Fruit fly (Drosophila melanogaster) whole organism, embryonic: Measurements from ENCODE around the gene Ythdc1.
A peak's percentile ranks its signal among the peaks of the same experiment; 100 is the strongest.

ENCODE experiments used
- ATbp ChIP-seq: fragments of 200-800 bp; sonication (Bioruptor generic); optimal IDR thresholded peaks from 2 replicates; lab custom pipeline; 2017; ENCODE audit warnings: missing biosample characterization, mild to moderate bottlenecking, missing genetic modification characterization, missing genetic modification reagents
- Abd-B ChIP-seq: fragments of 200-800 bp; sonication (Bioruptor generic); optimal IDR thresholded peaks from 2 replicates; lab custom pipeline; 2018; ENCODE audit warnings: missing biosample characterization, mild to moderate bottlenecking, missing genetic modification characterization, moderate library complexity
- Ada2b ChIP-seq: fragments of 200-800 bp; sonication (Bioruptor generic); IDR thresholded peaks from 2 replicates; pipeline ENCODE4 v1.3.6; 2022; ENCODE audit warnings: missing biosample characterization, missing genetic modification characterization
- CG10462 ChIP-seq: fragments of 200-800 bp; sonication (Bioruptor generic); optimal IDR thresholded peaks from 2 replicates; lab custom pipeline; 2016; ENCODE audit warnings: missing biosample characterization, missing genetic modification characterization
- CG11247 ChIP-seq: fragments of 200-800 bp; sonication (Bioruptor generic); IDR thresholded peaks from 2 replicates; pipeline ENCODE4 v1.3.6; 2022; ENCODE audit warnings: missing biosample characterization, missing genetic modification characterization
- CG11398 ChIP-seq: fragments of 200-800 bp; sonication (Bioruptor generic); optimal IDR thresholded peaks from 2 replicates; lab custom pipeline; 2016; ENCODE audit warnings: missing biosample characterization, missing genetic modification characterization
- CG11504 ChIP-seq: fragments of 200-800 bp; sonication (Bioruptor generic); optimal IDR thresholded peaks from 3 replicates; lab custom pipeline; 2019; ENCODE audit warnings: missing biosample characterization, mild to moderate bottlenecking, missing genetic modification characterization, moderate library complexity
- CG12219 ChIP-seq: fragments of 200-800 bp; sonication (Bioruptor generic); optimal IDR thresholded peaks from 3 replicates; lab custom pipeline; 2018; ENCODE audit warnings: missing biosample characterization, mild to moderate bottlenecking, missing genetic modification characterization
- CG1233 ChIP-seq: fragments of 200-800 bp; sonication (Bioruptor generic); optimal IDR thresholded peaks from 4 replicates; lab custom pipeline; 2018; ENCODE audit warnings: missing biosample characterization, mild to moderate bottlenecking, missing genetic modification characterization
- CG14667 ChIP-seq: fragments of 200-800 bp; sonication (Bioruptor generic); IDR thresholded peaks from 2 replicates; pipeline ENCODE4 v1.3.6; 2022; ENCODE audit warnings: missing biosample characterization, missing genetic modification characterization
- CG1603 ChIP-seq: fragments of 200-800 bp; sonication (Bioruptor generic); optimal IDR thresholded peaks from 2 replicates; lab custom pipeline; 2019; ENCODE audit warnings: missing biosample characterization, mild to moderate bottlenecking, missing genetic modification characterization, moderate library complexity
- CG17361 ChIP-seq: fragments of 200-800 bp; sonication (Bioruptor generic); IDR thresholded peaks from 3 replicates; pipeline ENCODE4 v1.3.6; 2022; ENCODE audit warnings: missing biosample characterization, missing genetic modification characterization
- CG17829 ChIP-seq: fragments of 200-800 bp; optimal IDR thresholded peaks from 2 replicates; lab custom pipeline; 2019; ENCODE audit warnings: missing biosample characterization, mild to moderate bottlenecking, missing genetic modification characterization, moderate library complexity
- CG2129 ChIP-seq: fragments of 200-800 bp; sonication (Bioruptor generic); IDR thresholded peaks from 2 replicates; pipeline ENCODE4 v1.3.6; 2022; ENCODE audit warnings: missing biosample characterization, missing genetic modification characterization; ENCODE audit not compliant: partially characterized antibody
- CG30403 ChIP-seq: fragments of 200-800 bp; sonication (Bioruptor generic); optimal IDR thresholded peaks from 3 replicates; lab custom pipeline; 2016; ENCODE audit warnings: missing biosample characterization, missing genetic modification characterization
- CG32532 ChIP-seq: fragments of 200-800 bp; sonication (Bioruptor generic); IDR thresholded peaks from 2 replicates; pipeline ENCODE4 v1.3.6; 2022; ENCODE audit warnings: missing biosample characterization, missing genetic modification characterization
- CG3407 ChIP-seq: fragments of 200-800 bp; sonication (Bioruptor generic); optimal IDR thresholded peaks from 2 replicates; lab custom pipeline; 2018; ENCODE audit warnings: missing biosample characterization, mild to moderate bottlenecking, missing genetic modification characterization
- CG4820 ChIP-seq: fragments of 200-800 bp; sonication (Bioruptor generic); optimal IDR thresholded peaks from 3 replicates; lab custom pipeline; 2016; ENCODE audit warnings: missing biosample characterization, missing genetic modification characterization
- CG5953 ChIP-seq: fragments of 200-800 bp; sonication (Bioruptor generic); IDR thresholded peaks from 2 replicates; pipeline ENCODE4 v1.3.6; 2022; ENCODE audit warnings: missing biosample characterization, missing genetic modification characterization
- CG6683 ChIP-seq: fragments of 200-800 bp; sonication (Bioruptor generic); optimal IDR thresholded peaks from 2 replicates; lab custom pipeline; 2017; ENCODE audit warnings: missing biosample characterization, mild to moderate bottlenecking, missing genetic modification characterization, missing genetic modification reagents
- CG7271 ChIP-seq: fragments of 200-800 bp; sonication (Bioruptor generic); optimal IDR thresholded peaks from 2 replicates; lab custom pipeline; 2018; ENCODE audit warnings: missing biosample characterization, mild to moderate bottlenecking, missing genetic modification characterization, moderate library complexity
- CHES-1-like ChIP-seq: fragments of 200-800 bp; sonication (Bioruptor generic); optimal IDR thresholded peaks from 2 replicates; lab custom pipeline; 2016; ENCODE audit warnings: missing biosample characterization, missing genetic modification characterization
- CoRest ChIP-seq: fragments of 200-800 bp; sonication (Bioruptor generic); optimal IDR thresholded peaks from 3 replicates; lab custom pipeline; 2018; ENCODE audit warnings: missing biosample characterization, mild to moderate bottlenecking, missing genetic modification characterization, moderate library complexity
- E2f2 ChIP-seq: fragments of 200-800 bp; sonication (Bioruptor generic); IDR thresholded peaks from 2 replicates; pipeline ENCODE4 v1.3.6; 2022; ENCODE audit warnings: missing biosample characterization, missing genetic modification characterization
- H2.0 ChIP-seq: fragments of 200-800 bp; sonication (Bioruptor generic); IDR thresholded peaks from 2 replicates; pipeline ENCODE4 v1.3.6; 2022; ENCODE audit warnings: missing biosample characterization, missing genetic modification characterization
- HLH4C ChIP-seq: fragments of 200-800 bp; sonication (Bioruptor generic); IDR thresholded peaks from 3 replicates; pipeline ENCODE4 v1.3.6; 2022; ENCODE audit warnings: missing biosample characterization, missing genetic modification characterization; ENCODE audit not compliant: partially characterized antibody
- Jarid2 ChIP-seq: fragments of 200-800 bp; sonication (Bioruptor generic); optimal IDR thresholded peaks from 3 replicates; lab custom pipeline; 2017; ENCODE audit warnings: mild to moderate bottlenecking, missing biosample characterization, missing genetic modification reagents, missing genetic modification characterization
- Lpt ChIP-seq: fragments of >200 bp; optimal IDR thresholded peaks from 2 replicates; lab custom pipeline; 2018; ENCODE audit warnings: missing biosample characterization, missing genetic modification characterization
- Max ChIP-seq: fragments of 200-800 bp; sonication (Bioruptor generic); optimal IDR thresholded peaks from 2 replicates; lab custom pipeline; 2016; ENCODE audit warnings: missing biosample characterization, mild to moderate bottlenecking, missing genetic modification characterization
- Meics ChIP-seq: fragments of 200-800 bp; sonication (Bioruptor generic); optimal IDR thresholded peaks from 2 replicates; lab custom pipeline; 2017; ENCODE audit warnings: missing biosample characterization, mild to moderate bottlenecking, missing genetic modification characterization
- Oli ChIP-seq: fragments of 200-800 bp; sonication (Bioruptor generic); optimal IDR thresholded peaks from 2 replicates; lab custom pipeline; 2018; ENCODE audit warnings: missing biosample characterization, mild to moderate bottlenecking, missing genetic modification characterization, moderate library complexity
- Sin3A ChIP-seq: fragments of >200 bp; optimal IDR thresholded peaks from 2 replicates; lab custom pipeline; 2018
- Sox100B ChIP-seq: fragments of 200-800 bp; sonication (Bioruptor generic); optimal IDR thresholded peaks from 3 replicates; lab custom pipeline; 2018; ENCODE audit warnings: missing biosample characterization, mild to moderate bottlenecking, missing genetic modification characterization
- Usf ChIP-seq: fragments of 200-800 bp; sonication (Bioruptor generic); optimal IDR thresholded peaks from 2 replicates; lab custom pipeline; 2017; ENCODE audit warnings: missing genotype, missing biosample characterization, missing genetic modification characterization
- Vsx1 ChIP-seq: fragments of 200-800 bp; sonication (Bioruptor generic); optimal IDR thresholded peaks from 2 replicates; lab custom pipeline; 2017; ENCODE audit warnings: missing biosample characterization, mild to moderate bottlenecking, missing genetic modification characterization, missing genetic modification reagents
- YL-1 ChIP-seq: fragments of 200-800 bp; sonication (Bioruptor generic); optimal IDR thresholded peaks from 3 replicates; lab custom pipeline; 2017; ENCODE audit warnings: missing biosample characterization, mild to moderate bottlenecking, missing genetic modification characterization
- esg ChIP-seq: fragments of 200-800 bp; sonication (Bioruptor generic); conservative IDR thresholded peaks from 2 replicates; pipeline ENCODE4 v1.3.6; 2022; ENCODE audit warnings: missing biosample characterization, missing genetic modification characterization
- gcm ChIP-seq: fragments of 200-800 bp; sonication (Bioruptor generic); optimal IDR thresholded peaks from 2 replicates; lab custom pipeline; 2019; ENCODE audit warnings: missing biosample characterization, mild to moderate bottlenecking, missing genetic modification characterization, moderate library complexity
- ken ChIP-seq: fragments of 200-800 bp; sonication (Bioruptor generic); IDR thresholded peaks from 3 replicates; pipeline ENCODE4 v1.3.6; 2022; ENCODE audit warnings: missing biosample characterization, missing genetic modification characterization
- lov ChIP-seq, 2 experiments: fragments of 200-800 bp in 1 of 2; fragments of >200 bp in 1 of 2; sonication (Bioruptor generic) in 1 of 2; IDR thresholded peaks in 1 of 2; optimal IDR thresholded peaks in 1 of 2; 2 replicates in 1 of 2; 3 replicates in 1 of 2; pipeline versions ENCODE4 v1.3.6 to Lab custom; 2017 to 2022; ENCODE audit warnings: missing biosample characterization in 1 of 2, missing genetic modification characterization in 1 of 2
- odd ChIP-seq: fragments of 200-800 bp; sonication (Bioruptor generic); optimal IDR thresholded peaks from 2 replicates; lab custom pipeline; 2017; ENCODE audit warnings: missing biosample characterization, mild to moderate bottlenecking, missing genetic modification characterization
- otp ChIP-seq: fragments of 200-800 bp; sonication (Bioruptor generic); IDR thresholded peaks from 3 replicates; pipeline ENCODE4, ENCODE4 v1.3.6; 2022; ENCODE audit warnings: missing biosample characterization, missing genetic modification characterization
- pan ChIP-seq, 4 experiments: fragments of >200 bp in 3 of 4; fragments of 200-800 bp in 1 of 4; sonication (Bioruptor generic) in 1 of 4; optimal IDR thresholded peaks in 3 of 4; IDR thresholded peaks in 1 of 4; 2 replicates each; pipeline versions ENCODE4 v1.3.6 to Lab custom; 2017 to 2022; ENCODE audit warnings: missing biosample characterization in 2 of 4, missing genetic modification characterization in 2 of 4, mixed read lengths in 1 of 4
- ro ChIP-seq: fragments of 200-800 bp; sonication (Bioruptor generic); IDR thresholded peaks from 2 replicates; pipeline ENCODE4 v1.3.6; 2022; ENCODE audit warnings: missing biosample characterization, missing genetic modification characterization
- sc ChIP-seq, 3 experiments: fragments of >200 bp in 2 of 3; fragments of 200-800 bp in 1 of 3; sonication (Bioruptor generic) in 1 of 3; optimal IDR thresholded peaks; 2 replicates in 2 of 3; 3 replicates in 1 of 3; lab custom pipeline; 2017; ENCODE audit warnings: mild to moderate bottlenecking in 1 of 3, missing biosample characterization in 1 of 3, missing genetic modification characterization in 1 of 3, missing genetic modification reagents in 1 of 3
- scrt ChIP-seq: fragments of 200-800 bp; sonication (Bioruptor generic); optimal IDR thresholded peaks from 2 replicates; lab custom pipeline; 2018; ENCODE audit warnings: missing biosample characterization, mild to moderate bottlenecking, missing genetic modification characterization, moderate library complexity
- slbo ChIP-seq: fragments of 200-800 bp; sonication (Bioruptor generic); IDR thresholded peaks from 2 replicates; pipeline ENCODE4 v1.3.6; 2022; ENCODE audit warnings: missing biosample characterization, missing genetic modification characterization
- sob ChIP-seq: fragments of 200-800 bp; sonication (Bioruptor generic); IDR thresholded peaks from 2 replicates; pipeline ENCODE4 v1.3.6; 2022; ENCODE audit warnings: missing biosample characterization, missing genetic modification characterization
- vfl ChIP-seq: fragments of 200-800 bp; sonication (Bioruptor generic); optimal IDR thresholded peaks from 2 replicates; lab custom pipeline; 2016; ENCODE audit warnings: missing biosample characterization, missing genetic modification characterization
- yki ChIP-seq: fragments of >200 bp; optimal IDR thresholded peaks from 3 replicates; lab custom pipeline; 2018

Ythdc1 gene

dm6 chr3L:3377965-3378292, 4.0 kb upstream of the Ythdc1 start, which contains the start of gene Ids (continued):
- peak; percentile 70; the same call in 1 of the 2 replicates for TF ChIP-seq CG5953 (GFP tag; lab: Robert Waterston, UW)
- peak; percentile 65 for TF ChIP-seq E2f2 (GFP tag; lab: Robert Waterston, UW)
- no peak for TF ChIP-seq Lpt
- TF ChIP-seq Sox100B (GFP tag; lab: Kevin White, UChicago), result no peak
- TF ChIP-seq sc (optimal IDR thresholded peaks at IDR 0.05; lab: Kevin White, UChicago), result no peak
- TF ChIP-seq sc (GFP tag; optimal IDR thresholded peaks at IDR 0.05; lab: Kevin White, UChicago), result no peak
- peak; percentile 27 for TF ChIP-seq CG1603
- peak; percentile 10 for TF ChIP-seq YL-1 (GFP tag; lab: Kevin White, UChicago)
- peak; percentile 60 for TF ChIP-seq CG30403 (GFP tag; lab: Kevin White, UChicago)
- peak; percentile 57 for TF ChIP-seq H2.0
- TF ChIP-seq CG14667 (GFP tag; lab: Robert Waterston, UW), result peak; percentile 66; the same call in 1 of the 2 replicates
- peak; percentile 74; the same call in 1 of the 3 replicates for TF ChIP-seq otp (GFP tag; lab: Robert Waterston, UW)
- TF ChIP-seq CG11504 (tag; lab: Kevin White, UChicago), result peak; percentile 80
- peak; percentile 36; the same call in 1 of the 2 replicates for TF ChIP-seq ro (GFP tag; lab: Robert Waterston, UW)
- peak; percentile 58 for TF ChIP-seq CG3407 (GFP tag; lab: Kevin White, UChicago)
- peak; percentile 78 for TF ChIP-seq Ada2b
- peak; percentile 48; the same call in 1 of the 3 replicates for TF ChIP-seq ken (GFP tag; lab: Robert Waterston, UW)
- TF ChIP-seq CG12219 (GFP tag; lab: Kevin White, UChicago), result peak; percentile 52
- TF ChIP-seq CG1233 (GFP tag; lab: Kevin White, UChicago), result peak; percentile 20
- TF ChIP-seq Abd-B (GFP tag; lab: Kevin White, UChicago), result peak; percentile 55
- peak; percentile 24 for TF ChIP-seq ATbp (GFP tag; lab: Kevin White, UChicago)
- TF ChIP-seq pan (optimal IDR thresholded peaks at IDR 0.05; lab: Kevin White, UChicago), result no peak
- TF ChIP-seq pan (GFP tag; optimal IDR thresholded peaks at IDR 0.05 in 1 of 2, IDR thresholded peaks at IDR 0.05 in 1 of 2), result peak in 1 of 2 experiments; percentile 82
- peak; percentile 6 for TF ChIP-seq CG10462 (GFP tag; lab: Kevin White, UChicago)
- TF ChIP-seq sob (GFP tag; lab: Robert Waterston, UW), result peak; percentile 75
- peak; percentile 72 for TF ChIP-seq CG17361
- no peak for TF ChIP-seq CHES-1-like (GFP tag; lab: Kevin White, UChicago)
- TF ChIP-seq CG7271 (tag; lab: Kevin White, UChicago), result no peak
- peak; percentile 60 for TF ChIP-seq odd (GFP tag; lab: Kevin White, UChicago)
- TF ChIP-seq CG11247 (GFP tag; lab: Robert Waterston, UW), result peak; percentile 72
- TF ChIP-seq Vsx1, result no peak
- peak; percentile 76 for TF ChIP-seq Meics (GFP tag; lab: Kevin White, UChicago)
- TF ChIP-seq Sin3A (lab: Kevin White, UChicago), result no peak
- peak; percentile 84 for TF ChIP-seq slbo (GFP tag; lab: Robert Waterston, UW)
- TF ChIP-seq CG17829, result peak; percentile 67
- peak; percentile 15 for TF ChIP-seq CG4820 (GFP tag; lab: Kevin White, UChicago)
- TF ChIP-seq CG2129, result no peak
- TF ChIP-seq scrt (GFP tag; lab: Kevin White, UChicago), result peak; percentile 42
- TF ChIP-seq yki (lab: Kevin White, UChicago), result no peak
- no peak for TF ChIP-seq lov (optimal IDR thresholded peaks at IDR 0.05; lab: Kevin White, UChicago)
- TF ChIP-seq lov (GFP tag; IDR thresholded peaks at IDR 0.05; lab: Robert Waterston, UW), result peak; percentile 72; the same call in 1 of the 3 replicates
- peak; percentile 75 for TF ChIP-seq Oli (tag; lab: Kevin White, UChicago)
- peak; percentile 61 for TF ChIP-seq CoRest
- TF ChIP-seq Jarid2 (GFP tag; lab: Kevin White, UChicago), result no peak
- peak; percentile 80 for TF ChIP-seq CG32532 (GFP tag; lab: Robert Waterston, UW)
- no peak for TF ChIP-seq Usf
- TF ChIP-seq esg (GFP tag; lab: Robert Waterston, UW), result peak; percentile 73
- TF ChIP-seq vfl (GFP tag; lab: Kevin White, UChicago), result peak; percentile 40
- peak; percentile 6 for TF ChIP-seq Max (GFP tag; lab: Kevin White, UChicago)
- TF ChIP-seq HLH4C, result no peak
- peak; percentile 58 for TF ChIP-seq gcm
- TF ChIP-seq CG6683 (GFP tag; lab: Kevin White, UChicago), result peak; percentile 16
- no peak for TF ChIP-seq CG11398
